Fruit fly (Drosophila melanogaster) whole organism, wandering third instar larva: ENCODE measurements around the gene Tim17b1.

ENCODE experiments used
- h ChIP-seq: fragments of 200-800 bp; sonication (Bioruptor generic); optimal IDR thresholded peaks from 3 replicates; lab custom pipeline; 2016; ENCODE audit warnings: missing biosample characterization, mild to moderate bottlenecking, missing genetic modification characterization
- usp ChIP-seq: fragments of >200 bp; optimal IDR thresholded peaks from 2 replicates; lab custom pipeline; 2017; ENCODE audit warnings: missing biosample characterization, missing genetic modification characterization

- no peak for TF ChIP-seq h (GFP tag; lab: Kevin White, UChicago)
- no peak for TF ChIP-seq usp (GFP tag; lab: Kevin White, UChicago)
These were observed 4.9 kb upstream of the Tim17b1 start for dm6 chr3R:5295090-5295489.
